Fruit fly (Drosophila melanogaster) whole organism, embryonic: ENCODE data around the gene Sidpn.

ENCODE experiments used
- Adf1 ChIP-seq: fragments of 200-800 bp; sonication (Bioruptor generic); IDR thresholded peaks from 2 replicates; pipeline ENCODE4 v1.3.6; 2022; ENCODE audit warnings: missing biosample characterization, missing genetic modification characterization
- Asciz ChIP-seq: fragments of 200-800 bp; sonication (Bioruptor generic); optimal IDR thresholded peaks from 2 replicates; lab custom pipeline; 2017; ENCODE audit warnings: missing biosample characterization, mild to moderate bottlenecking, missing genetic modification characterization, missing genetic modification reagents
- Bteb2 ChIP-seq: fragments of 200-800 bp; sonication (Bioruptor generic); optimal IDR thresholded peaks from 2 replicates; lab custom pipeline; 2016; ENCODE audit warnings: missing biosample characterization, missing genetic modification characterization
- CG10543 ChIP-seq: fragments of 200-800 bp; sonication (Bioruptor generic); optimal IDR thresholded peaks from 3 replicates; lab custom pipeline; 2017; ENCODE audit warnings: missing biosample characterization, mild to moderate bottlenecking, missing genetic modification characterization, moderate library complexity
- CG11695 ChIP-seq: fragments of 200-800 bp; sonication (Bioruptor generic); IDR thresholded peaks from 3 replicates; pipeline ENCODE4 v1.3.6; 2022; ENCODE audit warnings: missing biosample characterization, missing genetic modification characterization
- CG11723 ChIP-seq: fragments of 200-800 bp; sonication (Bioruptor generic); optimal IDR thresholded peaks from 2 replicates; lab custom pipeline; 2017; ENCODE audit warnings: missing biosample characterization, mild to moderate bottlenecking, missing genetic modification characterization
- CG12104 ChIP-seq: fragments of 200-800 bp; sonication (Bioruptor generic); optimal IDR thresholded peaks from 3 replicates; lab custom pipeline; 2016; ENCODE audit warnings: missing biosample characterization, missing genetic modification characterization
- CG12942 ChIP-seq: fragments of 200-800 bp; sonication (Bioruptor generic); optimal IDR thresholded peaks from 3 replicates; lab custom pipeline; 2016; ENCODE audit warnings: missing biosample characterization, missing genetic modification characterization
- CG13296 ChIP-seq: fragments of 200-800 bp; sonication (Bioruptor generic); optimal IDR thresholded peaks from 3 replicates; lab custom pipeline; 2018; ENCODE audit warnings: missing biosample characterization, mild to moderate bottlenecking, missing genetic modification characterization
- CG14050 ChIP-seq: fragments of 200-800 bp; sonication (Bioruptor generic); IDR thresholded peaks from 3 replicates; pipeline ENCODE4 v1.3.6; 2022; ENCODE audit warnings: missing biosample characterization, missing genetic modification characterization
- CG15514 ChIP-seq: fragments of 200-800 bp; sonication (Bioruptor generic); optimal IDR thresholded peaks from 3 replicates; lab custom pipeline; 2017; ENCODE audit warnings: missing biosample characterization, missing genetic modification characterization, mild to moderate bottlenecking, moderate library complexity, missing genetic modification reagents
- CG15696 ChIP-seq: fragments of 200-800 bp; sonication (Bioruptor generic); optimal IDR thresholded peaks from 2 replicates; lab custom pipeline; 2019; ENCODE audit warnings: missing biosample characterization, mild to moderate bottlenecking, missing genetic modification characterization, moderate library complexity
- CG18262 ChIP-seq: fragments of 200-800 bp; optimal IDR thresholded peaks from 3 replicates; lab custom pipeline; 2019; ENCODE audit warnings: missing biosample characterization, mild to moderate bottlenecking, missing genetic modification characterization, moderate library complexity
- CG30403 ChIP-seq: fragments of 200-800 bp; sonication (Bioruptor generic); optimal IDR thresholded peaks from 3 replicates; lab custom pipeline; 2016; ENCODE audit warnings: missing biosample characterization, missing genetic modification characterization
- CG33213 ChIP-seq: fragments of 200-800 bp; sonication (Bioruptor generic); optimal IDR thresholded peaks from 3 replicates; lab custom pipeline; 2016; ENCODE audit warnings: missing biosample characterization, missing genetic modification characterization
- CG3847 ChIP-seq: fragments of 200-800 bp; sonication (Bioruptor generic); IDR thresholded peaks from 2 replicates; pipeline ENCODE4 v1.3.6; 2022; ENCODE audit warnings: missing biosample characterization, missing genetic modification characterization
- CG6654 ChIP-seq: fragments of 200-800 bp; sonication (Bioruptor generic); optimal IDR thresholded peaks from 2 replicates; lab custom pipeline; 2017; ENCODE audit warnings: missing biosample characterization, mild to moderate bottlenecking, missing genetic modification characterization
- CG6813 ChIP-seq: fragments of 200-800 bp; sonication (Bioruptor generic); optimal IDR thresholded peaks from 2 replicates; lab custom pipeline; 2017; ENCODE audit warnings: missing biosample characterization, missing genetic modification characterization, mild to moderate bottlenecking, moderate library complexity, missing genetic modification reagents
- CG6854 ChIP-seq: fragments of 200-800 bp; sonication (Bioruptor generic); optimal IDR thresholded peaks from 3 replicates; lab custom pipeline; 2017; ENCODE audit warnings: missing biosample characterization, mild to moderate bottlenecking, missing genetic modification characterization
- CG7987 ChIP-seq: fragments of 200-800 bp; sonication (Bioruptor generic); optimal IDR thresholded peaks from 2 replicates; lab custom pipeline; 2018; ENCODE audit warnings: missing biosample characterization, mild to moderate bottlenecking, missing genetic modification characterization, moderate library complexity
- CG8290 ChIP-seq, 3 experiments: fragments of 200-800 bp; sonication (Bioruptor generic); optimal IDR thresholded peaks; 2 replicates each; lab custom pipeline; 2016 to 2019; ENCODE audit warnings: missing biosample characterization in 3 of 3, missing genetic modification characterization in 3 of 3, mild to moderate bottlenecking in 2 of 3, moderate library complexity in 1 of 3
- CG9817 ChIP-seq: fragments of 200-800 bp; sonication (Bioruptor generic); optimal IDR thresholded peaks from 2 replicates; lab custom pipeline; 2018; ENCODE audit warnings: missing biosample characterization, mild to moderate bottlenecking, missing genetic modification characterization, moderate library complexity
- Dip2 ChIP-seq: fragments of 200-800 bp; sonication (Bioruptor generic); IDR thresholded peaks from 2 replicates; pipeline ENCODE4 v1.3.6; 2022; ENCODE audit warnings: missing biosample characterization, missing genetic modification characterization
- HLH3B ChIP-seq: fragments of 200-800 bp; sonication (Bioruptor generic); IDR thresholded peaks from 2 replicates; pipeline ENCODE4 v1.3.6; 2022; ENCODE audit warnings: missing biosample characterization, missing genetic modification characterization
- HLH4C ChIP-seq: fragments of 200-800 bp; sonication (Bioruptor generic); IDR thresholded peaks from 3 replicates; pipeline ENCODE4 v1.3.6; 2022; ENCODE audit warnings: missing biosample characterization, missing genetic modification characterization; ENCODE audit not compliant: partially characterized antibody
- NFAT ChIP-seq: fragments of 200-800 bp; sonication (Bioruptor generic); IDR thresholded peaks from 2 replicates; pipeline ENCODE4 v1.3.6; 2022; ENCODE audit warnings: missing biosample characterization, missing genetic modification characterization
- Nf-YA ChIP-seq: fragments of 200-800 bp; sonication (Bioruptor generic); IDR thresholded peaks from 2 replicates; pipeline ENCODE4 v1.3.6; 2022; ENCODE audit warnings: missing biosample characterization, missing genetic modification characterization
- Nf-YC ChIP-seq: fragments of 200-800 bp; optimal IDR thresholded peaks from 3 replicates; lab custom pipeline; 2019; ENCODE audit warnings: missing biosample characterization, mild to moderate bottlenecking, missing genetic modification characterization, moderate library complexity
- Rx ChIP-seq: fragments of 200-800 bp; sonication (Bioruptor generic); IDR thresholded peaks from 2 replicates; pipeline ENCODE4 v1.3.6; 2022; ENCODE audit warnings: missing biosample characterization, missing genetic modification characterization
- Side ChIP-seq: fragments of 200-800 bp; sonication (Bioruptor generic); optimal IDR thresholded peaks from 2 replicates; lab custom pipeline; 2016; ENCODE audit warnings: missing biosample characterization, missing genetic modification characterization
- Stat92E ChIP-seq, 3 experiments: fragments of >200 bp in 2 of 3; fragments of 200-800 bp in 1 of 3; sonication (Bioruptor generic) in 1 of 3; optimal IDR thresholded peaks; 2 replicates each; lab custom pipeline; 2017 to 2019; ENCODE audit warnings: missing biosample characterization in 3 of 3, missing genetic modification characterization in 3 of 3, mild to moderate bottlenecking in 1 of 3, moderate library complexity in 1 of 3
- Taf1 ChIP-seq: fragments of 200-800 bp; sonication (Bioruptor generic); IDR thresholded peaks from 2 replicates; pipeline ENCODE4 v1.3.6; 2022; ENCODE audit warnings: missing biosample characterization, missing genetic modification characterization
- aop ChIP-seq: fragments of 200-800 bp; sonication (Bioruptor generic); IDR thresholded peaks from 2 replicates; pipeline ENCODE4 v1.3.6; 2022; ENCODE audit warnings: missing biosample characterization, missing genetic modification characterization
- chinmo ChIP-seq: fragments of 200-800 bp; sonication (Bioruptor generic); IDR thresholded peaks from 4 replicates; pipeline ENCODE4 v1.3.6; 2022; ENCODE audit warnings: missing biosample characterization, missing genetic modification characterization; ENCODE audit not compliant: partially characterized antibody
- chn ChIP-seq: fragments of 200-800 bp; sonication (Bioruptor generic); optimal IDR thresholded peaks from 2 replicates; lab custom pipeline; 2016; ENCODE audit warnings: missing biosample characterization, missing genetic modification characterization
- da ChIP-seq: fragments of 200-800 bp; sonication (Bioruptor generic); optimal IDR thresholded peaks from 2 replicates; lab custom pipeline; 2016; ENCODE audit warnings: missing biosample characterization, missing genetic modification characterization
- dimm ChIP-seq: fragments of 200-800 bp; sonication (Bioruptor generic); IDR thresholded peaks from 2 replicates; pipeline ENCODE4 v1.3.6; 2022; ENCODE audit warnings: missing biosample characterization, missing genetic modification characterization
- disco-r ChIP-seq: fragments of 200-800 bp; sonication (Bioruptor generic); optimal IDR thresholded peaks from 2 replicates; lab custom pipeline; 2016; ENCODE audit warnings: missing biosample characterization, missing genetic modification characterization
- dpn ChIP-seq, 2 experiments: fragments of 200-800 bp; sonication (Bioruptor generic); optimal IDR thresholded peaks; 3 replicates each; lab custom pipeline; 2016; ENCODE audit warnings: missing biosample characterization in 2 of 2, missing genetic modification characterization in 2 of 2
- fru ChIP-seq: fragments of >200 bp; optimal IDR thresholded peaks from 2 replicates; lab custom pipeline; 2017
- gt ChIP-seq: fragments of 200-800 bp; sonication (Bioruptor generic); IDR thresholded peaks from 2 replicates; pipeline ENCODE4 v1.3.6; 2022; ENCODE audit warnings: missing biosample characterization, missing genetic modification characterization
- jigr1 ChIP-seq: fragments of 200-800 bp; sonication (Bioruptor generic); IDR thresholded peaks from 3 replicates; pipeline ENCODE4 v1.3.6; 2022; ENCODE audit warnings: missing biosample characterization, missing genetic modification characterization
- knrl ChIP-seq: fragments of 200-800 bp; sonication (Bioruptor generic); IDR thresholded peaks from 3 replicates; pipeline ENCODE4 v1.3.6; 2022; ENCODE audit warnings: missing biosample characterization, missing genetic modification characterization; ENCODE audit not compliant: partially characterized antibody
- lola ChIP-seq, 3 experiments: fragments of >200 bp in 2 of 3; fragments of 200-800 bp in 1 of 3; sonication (Bioruptor generic) in 1 of 3; optimal IDR thresholded peaks; 2 replicates each; lab custom pipeline; 2017 to 2019; ENCODE audit warnings: missing biosample characterization in 3 of 3, missing genetic modification characterization in 3 of 3, mild to moderate bottlenecking in 1 of 3, moderate library complexity in 1 of 3
- mam ChIP-seq: fragments of 200-800 bp; sonication (Bioruptor generic); optimal IDR thresholded peaks from 3 replicates; lab custom pipeline; 2016; ENCODE audit warnings: missing biosample characterization, missing genetic modification characterization
- p53 ChIP-seq: fragments of 200-800 bp; sonication (Bioruptor generic); optimal IDR thresholded peaks from 2 replicates; lab custom pipeline; 2016; ENCODE audit warnings: missing biosample characterization, missing genetic modification characterization
- sisA ChIP-seq: fragments of 200-800 bp; sonication (Bioruptor generic); IDR thresholded peaks from 2 replicates; pipeline ENCODE4 v1.3.6; 2022; ENCODE audit warnings: missing biosample characterization, missing genetic modification characterization
- so ChIP-seq: fragments of 200-800 bp; sonication (Bioruptor generic); IDR thresholded peaks from 3 replicates; pipeline ENCODE4 v1.3.6; 2022; ENCODE audit warnings: missing biosample characterization, missing genetic modification characterization
- wdn ChIP-seq: fragments of 200-800 bp; sonication (Bioruptor generic); IDR thresholded peaks from 2 replicates; pipeline ENCODE4 v1.3.6; 2022; ENCODE audit warnings: missing biosample characterization, missing genetic modification characterization

Gene Sidpn

DNA sequence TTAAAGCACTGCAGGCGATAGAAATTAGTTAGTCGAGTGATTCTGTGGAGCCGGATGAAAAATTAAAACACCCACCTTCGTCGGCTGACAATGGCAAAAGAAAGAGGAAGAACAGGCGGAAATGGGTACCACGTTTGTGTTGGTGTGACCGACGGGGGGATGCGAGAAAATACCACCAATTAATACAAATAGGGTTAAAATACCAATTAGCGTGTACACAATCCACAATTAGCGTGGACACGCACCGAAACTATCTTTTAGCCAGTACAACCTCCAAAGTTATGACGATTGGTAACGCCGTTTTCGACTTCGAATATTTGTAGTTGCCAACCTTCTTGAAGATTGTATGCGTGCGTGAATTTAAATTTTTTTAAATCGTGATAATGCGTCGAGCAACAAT lies 18.4 kb upstream of the Sidpn start, which contains the start of gene RpL30 (continued):
- TF ChIP-seq Adf1 (GFP tag; lab: Robert Waterston, UW) (peak; percentile 72), Asciz (GFP tag; lab: Kevin White, UChicago) (peak; percentile 90), CG13296 (GFP tag; lab: Kevin White, UChicago) (peak; percentile 94), Nf-YC (peak; percentile 73), HLH3B (peak; percentile 80), CG10543 (GFP tag; lab: Kevin White, UChicago) (peak; percentile 95), CG11695 (GFP tag; lab: Robert Waterston, UW) (peak; percentile 85), CG6654 (GFP tag; lab: Kevin White, UChicago) (peak; percentile 63), jigr1 (GFP tag; lab: Robert Waterston, UW) (no peak), Side (peak; percentile 93), dimm (GFP tag; lab: Robert Waterston, UW) (peak; percentile 50; the same call in 1 of the 2 replicates), disco-r (GFP tag; lab: Kevin White, UChicago) (peak; percentile 84), CG12942 (GFP tag; lab: Kevin White, UChicago) (peak; percentile 84), fru (lab: Kevin White, UChicago) (no peak), CG9817 (tag; lab: Kevin White, UChicago) (peak; percentile 80), CG8290 (GFP tag; optimal IDR thresholded peaks at IDR 0.05; lab: Kevin White, UChicago) (peak; percentile 90), CG8290 (tag; optimal IDR thresholded peaks at IDR 0.05; lab: Kevin White, UChicago) (peak; percentile 84 to 98), Rx (GFP tag; lab: Robert Waterston, UW) (peak; percentile 84), knrl (peak; percentile 74), CG11723 (GFP tag; lab: Kevin White, UChicago) (peak; percentile 89), Bteb2 (peak; percentile 88), HLH4C (GFP tag; lab: Robert Waterston, UW) (peak; percentile 20; the same call in 1 of the 3 replicates), Nf-YA (GFP tag; lab: Robert Waterston, UW) (peak; percentile 79; the same call in 1 of the 2 replicates), lola (GFP tag; optimal IDR thresholded peaks at IDR 0.05; lab: Kevin White, UChicago) (peak in 1 of 3 experiments; percentile 62), CG33213 (peak; percentile 98), so (GFP tag; lab: Robert Waterston, UW) (peak; percentile 92), CG7987 (GFP tag; lab: Kevin White, UChicago) (peak; percentile 98), sisA (GFP tag; lab: Robert Waterston, UW) (peak; percentile 56), aop (peak; percentile 62), dpn (GFP tag; optimal IDR thresholded peaks at IDR 0.05; lab: Kevin White, UChicago) (peak; percentile 81 to 93), CG18262 (tag; lab: Kevin White, UChicago) (peak; percentile 79), Taf1 (GFP tag; lab: Robert Waterston, UW) (peak; percentile 37; the same call in 1 of the 2 replicates), da (GFP tag; lab: Kevin White, UChicago) (peak; percentile 88), gt (GFP tag; lab: Robert Waterston, UW) (0 out of 2 replicates have a peak, but pooled peaks have one; percentile 43), CG15514 (GFP tag; lab: Kevin White, UChicago) (peak; percentile 96), CG6854 (peak; percentile 95), CG12104 (GFP tag; lab: Kevin White, UChicago) (peak; percentile 91), CG15696 (tag; lab: Kevin White, UChicago) (peak; percentile 59), chinmo (GFP tag; lab: Robert Waterston, UW) (peak; percentile 86; the same call in 3 of the 4 replicates), CG6813 (GFP tag; lab: Kevin White, UChicago) (peak; percentile 96), CG3847 (peak; percentile 96), Dip2 (GFP tag; lab: Robert Waterston, UW) (no peak), NFAT (peak; percentile 86), wdn (peak; percentile 85), CG14050 (GFP tag; lab: Robert Waterston, UW) (peak; percentile 82), Stat92E (GFP tag; optimal IDR thresholded peaks at IDR 0.05; lab: Kevin White, UChicago) (peak in 1 of 3 experiments; percentile 90), CG30403 (GFP tag; lab: Kevin White, UChicago) (peak; percentile 72), p53 (GFP tag; lab: Kevin White, UChicago) (peak; percentile 93), mam (GFP tag; lab: Kevin White, UChicago) (peak; percentile 86), chn (peak; percentile 78)
